Worm (Caenorhabditis elegans) whole organism, L2 larva: ENCODE measurements around the gene lsm-4.

Experiments
- R02D3.7 ChIP-seq: fragments of 150-350 bp; optimal IDR thresholded peaks from 2 replicates; lab custom pipeline; 2014; ENCODE audit warnings: missing biosample characterization, missing genetic modification characterization
- ama-1 ChIP-seq: fragments of 150-350 bp; optimal IDR thresholded peaks from 2 replicates; lab custom pipeline; 2018; ENCODE audit warnings: inconsistent platforms
- dmd-4 ChIP-seq: sonication (generic microtip); optimal IDR thresholded peaks from 2 replicates; lab custom pipeline; 2017; ENCODE audit warnings: missing biosample characterization, missing genetic modification characterization
- egl-27 ChIP-seq: sonication (generic microtip); optimal IDR thresholded peaks from 3 replicates; lab custom pipeline; 2017; ENCODE audit warnings: missing biosample characterization, missing genetic modification reagents, missing genetic modification characterization
- lin-13 ChIP-seq: fragments of 150-350 bp; optimal IDR thresholded peaks from 2 replicates; lab custom pipeline; 2014; ENCODE audit warnings: missing biosample characterization, missing genetic modification reagents, missing genetic modification characterization
- mab-5 ChIP-seq: fragments of 150-350 bp; optimal IDR thresholded peaks from 2 replicates; lab custom pipeline; 2014; ENCODE audit warnings: missing biosample characterization, missing genetic modification characterization
- nhr-237 ChIP-seq: fragments of 150-350 bp; optimal IDR thresholded peaks from 2 replicates; lab custom pipeline; 2014; ENCODE audit warnings: missing biosample characterization, missing genetic modification characterization
- skn-1 ChIP-seq: sonication (generic microtip); optimal IDR thresholded peaks from 2 replicates; lab custom pipeline; 2017; ENCODE audit warnings: missing biosample characterization, missing genetic modification characterization
- zag-1 ChIP-seq: fragments of 150-350 bp; optimal IDR thresholded peaks from 2 replicates; lab custom pipeline; 2014; ENCODE audit warnings: missing biosample characterization, missing genetic modification characterization
- ztf-1 ChIP-seq: fragments of 200-800 bp; sonication (Bioruptor generic); conservative IDR thresholded peaks from 2 replicates; pipeline ENCODE4 v1.3.6; 2022; ENCODE audit warnings: missing genetic modification characterization, missing compliant biosample characterization
- ztf-11 ChIP-seq: sonication (generic microtip); optimal IDR thresholded peaks from 2 replicates; lab custom pipeline; 2017; ENCODE audit warnings: missing biosample characterization, missing genetic modification characterization

DNA sequence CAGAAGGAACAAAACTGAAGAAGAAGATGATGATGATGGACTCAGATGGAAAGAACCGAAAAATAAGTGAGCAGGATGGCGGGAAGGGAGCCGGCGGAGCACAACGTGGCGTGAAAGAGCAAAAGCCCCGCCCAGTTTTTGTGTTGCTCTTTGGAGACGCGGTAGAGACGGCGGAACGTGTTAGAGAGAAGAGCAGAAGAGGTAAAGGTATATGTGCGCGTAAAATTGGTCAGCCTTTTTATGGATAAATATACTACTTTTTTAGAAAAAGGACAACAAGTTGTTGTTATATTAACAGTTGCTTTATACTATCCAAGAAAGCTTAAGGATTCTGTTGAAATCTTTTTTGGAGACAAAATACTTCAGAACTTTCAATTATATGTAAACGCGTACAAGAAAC is 35.9 kb downstream of the lsm-4 start, which contains the start of gene E04F6.10:
- TF ChIP-seq ama-1 (lab: Kevin White, UChicago) (no peak), R02D3.7 (tag; lab: Kevin White, UChicago) (no peak), skn-1 (no peak), mab-5 (tag; lab: Kevin White, UChicago) (no peak), lin-13 (GFP tag; lab: Kevin White, UChicago) (no peak), nhr-237 (tag; lab: Kevin White, UChicago) (no peak), zag-1 (tag; lab: Kevin White, UChicago) (no peak), ztf-1 (GFP tag; lab: Robert Waterston, UW) (no peak), dmd-4 (tag; lab: Kevin White, UChicago) (no peak), ztf-11 (tag; lab: Kevin White, UChicago) (no peak), egl-27 (tag; lab: Kevin White, UChicago) (no peak)
